Fruit fly (Drosophila melanogaster): ENCODE data around the gene CG43169.

The CG43169 gene

dm6 chr3L:8912332-8912731 lies 23.9 kb upstream of the CG43169 start, which contains the start of the genes Tsp66E and mfr (continued):
- TF ChIP-seq Bdp1 (GFP tag; optimal IDR thresholded peaks at IDR 0.05) = no peak
- no peak for TF ChIP-seq Doc3 (GFP tag; IDR thresholded peaks at IDR 0.05; ENCODE audit: partially characterized antibody)
- peak; percentile 72 for TF ChIP-seq sqz (GFP tag; optimal IDR thresholded peaks at IDR 0.05)
- TF ChIP-seq CG6689 (GFP tag; IDR thresholded peaks at IDR 0.05) = no peak
- no peak for TF ChIP-seq Usf (GFP tag; optimal IDR thresholded peaks at IDR 0.05)
- no peak for TF ChIP-seq CG30020 (tag; optimal IDR thresholded peaks at IDR 0.05)
- no peak for TF ChIP-seq phol (tag; optimal IDR thresholded peaks at IDR 0.05)
- no peak for TF ChIP-seq Optix (GFP tag; IDR thresholded peaks at IDR 0.05)
- TF ChIP-seq z (GFP tag; IDR thresholded peaks at IDR 0.05) = peak; percentile 89
- no peak for TF ChIP-seq CG6254 (GFP tag; optimal IDR thresholded peaks at IDR 0.05)
- no peak for TF ChIP-seq CG4854 (GFP tag; optimal IDR thresholded peaks at IDR 0.05)
- TF ChIP-seq bab2 (GFP tag; optimal IDR thresholded peaks at IDR 0.05) = no peak
- TF ChIP-seq hth (optimal IDR thresholded peaks at IDR 0.05) = no peak
- no peak for TF ChIP-seq CG4404 (GFP tag; IDR thresholded peaks at IDR 0.05)
- TF ChIP-seq ERR (GFP tag; optimal IDR thresholded peaks at IDR 0.05) = no peak
- TF ChIP-seq CG13424 (tag; optimal IDR thresholded peaks at IDR 0.05) = no peak
- TF ChIP-seq nerfin-1 (tag; optimal IDR thresholded peaks at IDR 0.05) = no peak
- no peak for TF ChIP-seq CG16815 (GFP tag; optimal IDR thresholded peaks at IDR 0.05)
- no peak for TF ChIP-seq CG17829 (tag; optimal IDR thresholded peaks at IDR 0.05)
- no peak; the same call in 1 of the 2 replicates for TF ChIP-seq CG9215 (GFP tag; IDR thresholded peaks at IDR 0.05)
- no peak for TF ChIP-seq Six4 (GFP tag; optimal IDR thresholded peaks at IDR 0.05)
- TF ChIP-seq CG4707 (GFP tag; optimal IDR thresholded peaks at IDR 0.05) = no peak
- no peak for TF ChIP-seq Kr (GFP tag; optimal IDR thresholded peaks at IDR 0.05)
- no peak for TF ChIP-seq ham (GFP tag; IDR thresholded peaks at IDR 0.05)
- no peak for TF ChIP-seq CG31388 (GFP tag; optimal IDR thresholded peaks at IDR 0.05)
- no peak for TF ChIP-seq CG18262 (tag; optimal IDR thresholded peaks at IDR 0.05)
- TF ChIP-seq C15 (GFP tag; IDR thresholded peaks at IDR 0.05) = no peak
- peak; percentile 55 for TF ChIP-seq Myb (GFP tag; optimal IDR thresholded peaks at IDR 0.05)
- TF ChIP-seq grn (GFP tag; optimal IDR thresholded peaks at IDR 0.05) = no peak
- TF ChIP-seq toy (GFP tag; IDR thresholded peaks at IDR 0.05) = no peak
- peak; percentile 53; the same call in 1 of the 2 replicates for TF ChIP-seq bbx (GFP tag; IDR thresholded peaks at IDR 0.05; ENCODE audit: partially characterized antibody)
- TF ChIP-seq CG13296 (GFP tag; optimal IDR thresholded peaks at IDR 0.05) = no peak
- TF ChIP-seq CG4282 (GFP tag; optimal IDR thresholded peaks at IDR 0.05) = no peak
- TF ChIP-seq CG34422 (GFP tag; IDR thresholded peaks at IDR 0.05) = no peak
- TF ChIP-seq CG18599 (GFP tag; optimal IDR thresholded peaks at IDR 0.05) = peak; percentile 46
- TF ChIP-seq CG5953 (GFP tag; IDR thresholded peaks at IDR 0.05) = no peak
- TF ChIP-seq pan (optimal IDR thresholded peaks at IDR 0.05) = no peak
- peak in 1 of 2 experiments; percentile 31 for TF ChIP-seq pan (GFP tag; optimal IDR thresholded peaks at IDR 0.05 in 1 of 2, IDR thresholded peaks at IDR 0.05 in 1 of 2)
- no peak for TF ChIP-seq CG14860 (GFP tag; IDR thresholded peaks at IDR 0.05; ENCODE audit: partially characterized antibody)
- peak; percentile 52; the same call in 1 of the 2 replicates for TF ChIP-seq rib (GFP tag; IDR thresholded peaks at IDR 0.05)
- no peak for TF ChIP-seq sens (GFP tag)
- TF ChIP-seq CTCF (GFP tag; optimal IDR thresholded peaks at IDR 0.05) = peak; percentile 72
- TF ChIP-seq Taf1 (GFP tag; IDR thresholded peaks at IDR 0.05) = no peak
- no peak for TF ChIP-seq CG2875 (GFP tag; optimal IDR thresholded peaks at IDR 0.05)
- TF ChIP-seq sim (GFP tag; IDR thresholded peaks at IDR 0.05) = no peak
- TF ChIP-seq esg (GFP tag; conservative IDR thresholded peaks at IDR 0.05) = no peak
- TF ChIP-seq Ssrp (tag; optimal IDR thresholded peaks at IDR 0.05) = no peak
- TF ChIP-seq CG3281 (GFP tag; optimal IDR thresholded peaks at IDR 0.05) = no peak
- TF ChIP-seq Hr3 (GFP tag; optimal IDR thresholded peaks at IDR 0.05) = no peak
- TF ChIP-seq MESR4 (GFP tag; optimal IDR thresholded peaks at IDR 0.05) = no peak
- TF ChIP-seq CG8281 (tag; optimal IDR thresholded peaks at IDR 0.05) = no peak
- no peak for TF ChIP-seq BtbVII (GFP tag; optimal IDR thresholded peaks at IDR 0.05)
- TF ChIP-seq NK7.1 (GFP tag; optimal IDR thresholded peaks at IDR 0.05) = no peak
- no peak for TF ChIP-seq CG17612 (GFP tag; IDR thresholded peaks at IDR 0.05)

All from whole organism, embryonic.